Fruit fly (Drosophila melanogaster) whole organism, adult: ENCODE results near the gene IscU.

Experiments
- CG1620 ChIP-seq: fragments of 200-800 bp; sonication (Bioruptor generic); optimal IDR thresholded peaks from 2 replicates; lab custom pipeline; 2016; ENCODE audit warnings: missing biosample characterization, missing genetic modification characterization
- CG33017 ChIP-seq: fragments of 200-800 bp; sonication (Bioruptor generic); optimal IDR thresholded peaks from 2 replicates; lab custom pipeline; 2018; ENCODE audit warnings: missing biosample characterization, mild to moderate bottlenecking, missing genetic modification characterization, moderate library complexity
- CG7101 ChIP-seq: fragments of 200-800 bp; sonication (Bioruptor generic); optimal IDR thresholded peaks from 2 replicates; lab custom pipeline; 2018; ENCODE audit warnings: missing biosample characterization, mild to moderate bottlenecking, missing genetic modification characterization, moderate library complexity
- Crg-1 ChIP-seq: fragments of 200-800 bp; sonication (Bioruptor generic); optimal IDR thresholded peaks from 2 replicates; lab custom pipeline; 2016; ENCODE audit warnings: missing biosample characterization, missing genetic modification characterization
- Hr96 ChIP-seq: fragments of 200-800 bp; sonication (Bioruptor generic); optimal IDR thresholded peaks from 2 replicates; lab custom pipeline; 2016; ENCODE audit warnings: missing biosample characterization, missing genetic modification characterization
- Mnt ChIP-seq: fragments of 200-800 bp; sonication (Bioruptor generic); optimal IDR thresholded peaks from 2 replicates; lab custom pipeline; 2016; ENCODE audit warnings: missing biosample characterization, mild to moderate bottlenecking, missing genetic modification characterization
- tj ChIP-seq: fragments of 200-800 bp; sonication (Bioruptor generic); optimal IDR thresholded peaks from 3 replicates; lab custom pipeline; 2017; ENCODE audit warnings: missing biosample characterization, mild to moderate bottlenecking, missing genetic modification characterization, moderate library complexity

dm6 chr3R:8860126-8861059, 36.4 kb upstream of the IscU start:
- TF ChIP-seq tj (GFP tag; lab: Kevin White, UChicago): no peak
- no peak for TF ChIP-seq CG7101 (tag; lab: Kevin White, UChicago)
- TF ChIP-seq CG1620 (GFP tag; lab: Kevin White, UChicago): no peak
- TF ChIP-seq Mnt (GFP tag; lab: Kevin White, UChicago): no peak
- no peak for TF ChIP-seq CG33017 (tag; lab: Kevin White, UChicago)
- no peak for TF ChIP-seq Hr96 (GFP tag; lab: Kevin White, UChicago)
- TF ChIP-seq Crg-1 (GFP tag; lab: Kevin White, UChicago): no peak
